Worm (Caenorhabditis elegans) whole organism, late embryonic: Measurements from ENCODE around the gene shc-2.
A peak's percentile ranks its signal among the peaks of the same experiment; 100 is the strongest.
"Not testable (repeated sequence)": the region's sequence is repeated elsewhere in the genome, so short reads cannot be mapped to it uniquely, and the experiment has no call there.

ENCODE experiments used
- K09A11.1 ChIP-seq: sonication (generic microtip); optimal IDR thresholded peaks from 2 replicates; lab custom pipeline; 2017; ENCODE audit warnings: antibody characterized with exemption, mild to moderate bottlenecking, missing genetic modification characterization, missing compliant biosample characterization; ENCODE audit not compliant: insufficient read depth
- T23F11.4 ChIP-seq: fragments of 200-800 bp; sonication (Bioruptor generic); optimal IDR thresholded peaks from 2 replicates; lab custom pipeline; 2018; ENCODE audit warnings: mild to moderate bottlenecking, missing genetic modification characterization, missing compliant biosample characterization
- ahr-1 ChIP-seq: sonication (generic microtip); optimal IDR thresholded peaks from 2 replicates; lab custom pipeline; 2016; ENCODE audit warnings: missing genetic modification characterization, missing compliant biosample characterization
- ceh-14 ChIP-seq: sonication (generic microtip); optimal IDR thresholded peaks from 2 replicates; lab custom pipeline; 2016; ENCODE audit warnings: missing genotype, missing genetic modification characterization, missing compliant biosample characterization
- ceh-19 ChIP-seq: fragments of 200-800 bp; sonication (Bioruptor generic); optimal IDR thresholded peaks from 2 replicates; lab custom pipeline; 2018; ENCODE audit warnings: mild to moderate bottlenecking, missing genetic modification characterization, missing compliant biosample characterization
- ceh-2 ChIP-seq: sonication (generic microtip); optimal IDR thresholded peaks from 2 replicates; lab custom pipeline; 2016; ENCODE audit warnings: missing genotype, missing genetic modification characterization, missing compliant biosample characterization
- ceh-34 ChIP-seq: sonication (generic microtip); optimal IDR thresholded peaks from 2 replicates; lab custom pipeline; 2016; ENCODE audit warnings: mild to moderate bottlenecking, missing genetic modification characterization, missing compliant biosample characterization
- ceh-48 ChIP-seq: sonication (generic microtip); optimal IDR thresholded peaks from 2 replicates; lab custom pipeline; 2016; ENCODE audit warnings: missing genetic modification characterization, inconsistent platforms, missing compliant biosample characterization
- ceh-9 ChIP-seq: sonication (generic microtip); optimal IDR thresholded peaks from 2 replicates; lab custom pipeline; 2016; ENCODE audit warnings: mild to moderate bottlenecking, missing genetic modification characterization, inconsistent platforms, missing compliant biosample characterization
- dmd-4 ChIP-seq: sonication (generic microtip); optimal IDR thresholded peaks from 2 replicates; lab custom pipeline; 2016; ENCODE audit warnings: borderline replicate concordance, missing genetic modification characterization, missing compliant biosample characterization
- dve-1 ChIP-seq: sonication (generic microtip); optimal IDR thresholded peaks from 2 replicates; lab custom pipeline; 2017; ENCODE audit warnings: antibody characterized with exemption, mild to moderate bottlenecking, missing genetic modification characterization, missing compliant biosample characterization
- elt-4 ChIP-seq: sonication (generic microtip); optimal IDR thresholded peaks from 2 replicates; lab custom pipeline; 2016; ENCODE audit warnings: missing genetic modification characterization, missing compliant biosample characterization
- eyg-1 ChIP-seq: sonication (generic microtip); optimal IDR thresholded peaks from 2 replicates; lab custom pipeline; 2016; ENCODE audit warnings: missing genotype, missing genetic modification characterization, missing compliant biosample characterization
- fkh-6 ChIP-seq: sonication (generic microtip); optimal IDR thresholded peaks from 2 replicates; lab custom pipeline; 2016; ENCODE audit warnings: missing genetic modification characterization, missing compliant biosample characterization
- hlh-13 ChIP-seq: fragments of 200-800 bp; sonication (Bioruptor generic); optimal IDR thresholded peaks from 2 replicates; lab custom pipeline; 2018; ENCODE audit warnings: mild to moderate bottlenecking, missing genetic modification characterization, missing compliant biosample characterization
- hlh-15 ChIP-seq: sonication (generic microtip); optimal IDR thresholded peaks from 2 replicates; lab custom pipeline; 2016; ENCODE audit warnings: missing genetic modification characterization, missing compliant biosample characterization
- hlh-8 ChIP-seq: sonication (generic microtip); optimal IDR thresholded peaks from 2 replicates; lab custom pipeline; 2016; ENCODE audit warnings: missing genotype, missing genetic modification characterization, missing compliant biosample characterization
- lim-6 ChIP-seq: sonication (generic microtip); optimal IDR thresholded peaks from 2 replicates; lab custom pipeline; 2016; ENCODE audit warnings: missing genetic modification characterization, missing compliant biosample characterization
- madf-2 ChIP-seq: sonication (generic microtip); optimal IDR thresholded peaks from 2 replicates; lab custom pipeline; 2017; ENCODE audit warnings: missing genetic modification characterization, missing compliant biosample characterization
- nfya-1 ChIP-seq: sonication (generic microtip); optimal IDR thresholded peaks from 2 replicates; lab custom pipeline; 2017; ENCODE audit warnings: missing genetic modification characterization, mild to moderate bottlenecking, missing compliant biosample characterization, antibody characterized with exemption, moderate library complexity
- nhr-11 ChIP-seq: fragments of 150-350 bp; optimal IDR thresholded peaks from 2 replicates; lab custom pipeline; 2014; ENCODE audit warnings: missing biosample characterization, missing genetic modification characterization
- nhr-232 ChIP-seq: sonication (generic microtip); optimal IDR thresholded peaks from 2 replicates; lab custom pipeline; 2016; ENCODE audit warnings: missing genetic modification characterization, missing compliant biosample characterization
- npax-4 ChIP-seq: sonication (generic microtip); optimal IDR thresholded peaks from 2 replicates; lab custom pipeline; 2016; ENCODE audit warnings: missing genetic modification characterization, missing compliant biosample characterization
- odd-2 ChIP-seq: sonication (generic microtip); optimal IDR thresholded peaks from 2 replicates; lab custom pipeline; 2017; ENCODE audit warnings: antibody characterized with exemption, mild to moderate bottlenecking, missing genetic modification characterization, missing compliant biosample characterization
- pag-3 ChIP-seq: sonication (generic microtip); optimal IDR thresholded peaks from 2 replicates; lab custom pipeline; 2016; ENCODE audit warnings: missing compliant biosample characterization, missing genetic modification characterization, borderline replicate concordance
- pat-9 ChIP-seq: fragments of 200-800 bp; sonication (Bioruptor generic); optimal IDR thresholded peaks from 2 replicates; lab custom pipeline; 2018; ENCODE audit warnings: mild to moderate bottlenecking, missing genetic modification characterization, moderate library complexity, missing compliant biosample characterization
- pax-1 ChIP-seq: fragments of 150-350 bp; optimal IDR thresholded peaks from 2 replicates; lab custom pipeline; 2014; ENCODE audit warnings: missing biosample characterization, missing genetic modification characterization
- pha-2 ChIP-seq: sonication (generic microtip); optimal IDR thresholded peaks from 2 replicates; lab custom pipeline; 2017; ENCODE audit warnings: mild to moderate bottlenecking, missing genetic modification characterization, missing compliant biosample characterization
- pha-4 ChIP-seq: fragments of 150-350 bp; optimal IDR thresholded peaks from 2 replicates; lab custom pipeline; 2018; ENCODE audit warnings: missing biosample characterization, missing genetic modification reagents, missing genetic modification characterization
- pqm-1 ChIP-seq: sonication (generic microtip); optimal IDR thresholded peaks from 2 replicates; lab custom pipeline; 2016; ENCODE audit warnings: missing genetic modification characterization, missing compliant biosample characterization
- ref-2 ChIP-seq: sonication (generic microtip); optimal IDR thresholded peaks from 2 replicates; lab custom pipeline; 2016; ENCODE audit warnings: missing genetic modification characterization, missing compliant biosample characterization
- rnt-1 ChIP-seq: sonication (generic microtip); optimal IDR thresholded peaks from 2 replicates; lab custom pipeline; 2016; ENCODE audit warnings: missing genetic modification characterization, missing compliant biosample characterization
- sdc-2 ChIP-seq: sonication (generic microtip); optimal IDR thresholded peaks from 2 replicates; lab custom pipeline; 2016; ENCODE audit warnings: missing genotype, missing genetic modification characterization, missing compliant biosample characterization
- sox-2 ChIP-seq: fragments of 200-800 bp; sonication (Bioruptor generic); IDR thresholded peaks from 2 replicates; pipeline ENCODE4 v1.3.6; 2022; ENCODE audit warnings: missing genetic modification reagents, missing genetic modification characterization, missing compliant biosample characterization
- sox-4 ChIP-seq: sonication (generic microtip); optimal IDR thresholded peaks from 2 replicates; lab custom pipeline; 2017; ENCODE audit warnings: mild to moderate bottlenecking, missing genetic modification characterization, inconsistent platforms, missing compliant biosample characterization
- syd-9 ChIP-seq: sonication (generic microtip); optimal IDR thresholded peaks from 2 replicates; lab custom pipeline; 2016; ENCODE audit warnings: mild to moderate bottlenecking, missing genetic modification characterization, moderate library complexity, missing compliant biosample characterization
- tbx-2 ChIP-seq: sonication (generic microtip); optimal IDR thresholded peaks from 2 replicates; lab custom pipeline; 2016; ENCODE audit warnings: missing genetic modification characterization, missing compliant biosample characterization
- unc-3 ChIP-seq, 2 experiments: fragments of 200-800 bp in 1 of 2; sonication (Bioruptor generic) in 1 of 2; sonication (generic microtip) in 1 of 2; conservative IDR thresholded peaks in 1 of 2; optimal IDR thresholded peaks in 1 of 2; 2 replicates each; pipeline versions ENCODE4 v1.3.6 to Lab custom; 2016 to 2022; ENCODE audit warnings: missing compliant biosample characterization in 2 of 2, missing genetic modification characterization in 2 of 2, missing genetic modification reagents in 1 of 2
- unc-42 ChIP-seq: sonication (generic microtip); optimal IDR thresholded peaks from 2 replicates; lab custom pipeline; 2016; ENCODE audit warnings: missing genotype, missing genetic modification characterization, missing compliant biosample characterization
- unc-55 ChIP-seq: sonication (generic microtip); optimal IDR thresholded peaks from 2 replicates; lab custom pipeline; 2017; ENCODE audit warnings: missing biosample characterization, missing genetic modification reagents, missing genetic modification characterization
- unc-86 ChIP-seq: sonication (generic microtip); optimal IDR thresholded peaks from 2 replicates; lab custom pipeline; 2016; ENCODE audit warnings: missing genetic modification characterization, missing compliant biosample characterization
- ztf-16 ChIP-seq: sonication (generic microtip); optimal IDR thresholded peaks from 2 replicates; lab custom pipeline; 2017; ENCODE audit warnings: missing genetic modification characterization, missing compliant biosample characterization

The shc-2 gene

DNA sequence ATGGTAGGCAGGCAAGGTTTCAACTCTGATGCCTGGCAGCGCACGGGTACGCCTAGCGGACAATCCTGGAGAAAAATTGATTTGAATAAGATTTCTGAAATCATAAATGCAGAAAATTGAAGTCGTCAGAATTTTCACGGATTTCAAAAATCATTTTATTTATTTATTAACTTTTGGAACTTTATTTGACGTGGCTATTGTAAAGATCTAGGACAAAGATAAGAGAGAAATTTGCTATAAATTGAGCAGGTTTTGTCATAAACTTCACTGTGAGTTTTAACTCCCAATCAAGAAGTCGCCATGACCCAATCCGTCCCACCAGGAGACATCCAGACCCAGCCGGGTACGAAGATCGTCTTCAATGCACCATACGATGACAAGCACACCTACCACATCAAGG lies 36.2 kb upstream of the shc-2 start, which contains the start of gene msp-152:
Gene msp-152, plus strand, starts transcription at position 301 of the 400 bp plus-strand sequence.
- not testable (repeated sequence) for TF ChIP-seq nfya-1, pha-2, pag-3 (tag; lab: Kevin White, UChicago)

DNA sequence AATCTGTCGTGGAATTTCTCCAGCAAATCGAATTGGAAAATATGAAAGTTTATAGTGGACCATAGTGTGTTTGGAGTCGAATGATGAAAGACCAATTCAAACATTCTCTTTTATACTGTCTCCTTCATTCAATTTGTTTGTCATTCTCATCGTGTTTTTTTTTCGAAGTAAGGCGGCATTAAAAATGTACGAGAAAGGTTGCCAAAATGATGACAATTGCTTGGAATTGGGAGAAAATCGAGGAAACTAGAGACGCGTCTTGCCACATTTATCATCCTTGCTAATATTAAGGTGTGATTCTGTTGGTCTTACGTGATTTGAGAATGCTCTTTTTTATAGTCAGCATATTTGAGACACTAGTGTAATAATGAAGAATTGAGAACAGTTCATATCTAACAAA lies 34.0 kb upstream of the shc-2 start, which contains the start of gene gst-30:
Gene gst-30, minus strand, starts transcription at position 101 of the 400 bp plus-strand sequence.
- TF ChIP-seq pqm-1, result no peak
- TF ChIP-seq ceh-34 (tag; lab: Kevin White, UChicago), result no peak
- TF ChIP-seq sox-2 (GFP tag; lab: Robert Waterston, UW), result no peak
- no peak for TF ChIP-seq fkh-6 (tag; lab: Kevin White, UChicago)
- no peak for TF ChIP-seq syd-9
- no peak for TF ChIP-seq pax-1
- no peak for TF ChIP-seq ceh-14 (tag; lab: Kevin White, UChicago)
- TF ChIP-seq ceh-9 (tag; lab: Kevin White, UChicago), result no peak
- TF ChIP-seq ceh-19 (GFP tag; lab: Kevin White, UChicago), result no peak
- TF ChIP-seq nhr-11 (tag; lab: Kevin White, UChicago), result no peak
- TF ChIP-seq T23F11.4, result no peak
- no peak for TF ChIP-seq elt-4 (tag; lab: Kevin White, UChicago)
- no peak for TF ChIP-seq eyg-1 (tag; lab: Kevin White, UChicago)
- TF ChIP-seq ref-2 (tag; lab: Kevin White, UChicago), result no peak
- TF ChIP-seq K09A11.1 (tag; lab: Kevin White, UChicago), result no peak
- TF ChIP-seq madf-2 (tag; lab: Kevin White, UChicago), result no peak
- TF ChIP-seq dve-1, result no peak

DNA sequence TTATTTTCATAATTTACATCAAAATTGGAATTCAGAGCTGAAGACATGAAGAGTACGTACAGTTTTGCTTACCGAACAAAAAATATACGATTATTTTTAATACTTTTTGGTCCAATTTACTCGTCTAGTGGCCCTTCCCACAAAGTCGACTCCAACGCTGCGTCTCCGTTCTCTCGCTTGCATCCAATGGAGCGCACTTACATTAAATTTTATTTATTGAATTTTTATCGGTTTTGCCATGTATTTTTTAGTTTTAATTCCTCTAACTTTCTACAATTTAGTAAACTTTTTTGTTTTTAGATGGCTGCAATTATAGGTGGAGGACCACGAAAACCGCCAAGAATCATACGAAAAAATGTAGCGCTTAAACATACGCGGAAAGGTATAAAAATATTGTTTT lies 33.4 kb upstream of the shc-2 start, which contains the start of gene ZK546.5:
Gene ZK546.5, plus strand, starts transcription at position 301 of the 400 bp plus-strand sequence.
- TF ChIP-seq unc-42 (tag; lab: Kevin White, UChicago) (peak; percentile 60), ceh-48 (tag; lab: Kevin White, UChicago) (peak; percentile 25), lim-6 (tag; lab: Kevin White, UChicago) (no peak)

DNA sequence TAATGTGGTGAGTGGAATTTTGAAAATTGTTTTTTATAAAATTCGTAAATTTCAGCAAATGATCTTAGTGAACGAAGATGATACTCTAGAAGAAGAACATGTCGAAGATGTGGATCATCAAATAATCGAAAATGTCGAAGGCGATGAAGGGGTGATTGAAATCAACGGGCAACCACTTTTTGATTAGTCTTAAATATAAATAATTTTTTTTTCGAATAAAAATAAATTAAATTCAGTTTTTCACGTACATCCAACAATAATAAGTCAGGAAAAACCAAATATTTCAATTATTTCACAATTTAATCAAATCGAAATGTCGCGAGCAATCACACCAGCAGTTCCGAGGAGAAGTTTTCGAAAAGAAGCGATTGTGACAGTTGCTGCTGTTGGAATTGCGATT lies 31.2 kb upstream of the shc-2 start, which contains the start of gene ZK546.4:
Gene ZK546.4, plus strand, starts transcription at position 301 of the 400 bp plus-strand sequence.
- TF ChIP-seq odd-2 (tag; lab: Kevin White, UChicago) (no peak), ahr-1 (tag; lab: Kevin White, UChicago) (no peak), dmd-4 (tag; lab: Kevin White, UChicago) (no peak), ztf-16 (no peak), ceh-14 (tag; lab: Kevin White, UChicago) (no peak), ceh-2 (tag; lab: Kevin White, UChicago) (no peak), hlh-13 (no peak), hlh-8 (no peak), pha-4 (tag; lab: Kevin White, UChicago) (no peak), tbx-2 (tag; lab: Kevin White, UChicago) (no peak), unc-86 (no peak), fkh-6 (tag; lab: Kevin White, UChicago) (no peak), eyg-1 (tag; lab: Kevin White, UChicago) (no peak), rnt-1 (tag; lab: Kevin White, UChicago) (no peak), pax-1 (no peak), madf-2 (tag; lab: Kevin White, UChicago) (no peak)

DNA sequence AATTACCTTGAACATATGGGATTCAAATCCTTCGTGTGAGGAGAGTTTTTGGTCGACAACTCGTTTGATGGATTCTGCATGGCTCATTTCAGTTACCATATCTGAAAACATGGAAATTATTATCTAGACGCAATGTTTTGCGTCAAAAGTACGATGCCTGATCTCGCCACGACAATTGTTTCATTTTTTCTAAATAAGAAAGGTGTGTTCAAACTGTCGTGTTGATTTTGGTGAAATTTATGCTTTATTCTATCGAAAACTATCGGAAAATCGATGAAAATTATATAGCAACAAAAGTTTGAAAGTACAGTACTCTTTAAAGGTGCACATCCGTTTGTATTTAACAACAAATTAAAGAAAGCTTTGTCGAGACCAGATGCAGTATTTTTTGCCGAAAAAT lies 27.9 kb upstream of the shc-2 start, which contains the start of gene cblc-1:
Gene cblc-1, minus strand, starts transcription at position 101 of the 400 bp plus-strand sequence.
- TF ChIP-seq unc-86 (no peak), pqm-1 (no peak), T23F11.4 (no peak), unc-3 (GFP tag; conservative IDR thresholded peaks at IDR 0.05; lab: Robert Waterston, UW) (no peak), unc-3 (tag; optimal IDR thresholded peaks at IDR 0.05; lab: Kevin White, UChicago) (no peak), hlh-15 (no peak), sox-4 (no peak), nfya-1 (tag; lab: Kevin White, UChicago) (no peak), ceh-34 (tag; lab: Kevin White, UChicago) (no peak), ceh-2 (tag; lab: Kevin White, UChicago) (no peak), sdc-2 (tag; lab: Kevin White, UChicago) (no peak), pat-9 (tag; lab: Kevin White, UChicago) (no peak), unc-55 (GFP tag; lab: Kevin White, UChicago) (no peak), madf-2 (tag; lab: Kevin White, UChicago) (no peak), nhr-232 (tag; lab: Kevin White, UChicago) (no peak), npax-4 (tag; lab: Kevin White, UChicago) (no peak), sox-2 (GFP tag; lab: Robert Waterston, UW) (no peak), ahr-1 (tag; lab: Kevin White, UChicago) (no peak)
